Fruit fly (Drosophila melanogaster): ENCODE measurements around the gene Mnt.

Gene Mnt

DNA sequence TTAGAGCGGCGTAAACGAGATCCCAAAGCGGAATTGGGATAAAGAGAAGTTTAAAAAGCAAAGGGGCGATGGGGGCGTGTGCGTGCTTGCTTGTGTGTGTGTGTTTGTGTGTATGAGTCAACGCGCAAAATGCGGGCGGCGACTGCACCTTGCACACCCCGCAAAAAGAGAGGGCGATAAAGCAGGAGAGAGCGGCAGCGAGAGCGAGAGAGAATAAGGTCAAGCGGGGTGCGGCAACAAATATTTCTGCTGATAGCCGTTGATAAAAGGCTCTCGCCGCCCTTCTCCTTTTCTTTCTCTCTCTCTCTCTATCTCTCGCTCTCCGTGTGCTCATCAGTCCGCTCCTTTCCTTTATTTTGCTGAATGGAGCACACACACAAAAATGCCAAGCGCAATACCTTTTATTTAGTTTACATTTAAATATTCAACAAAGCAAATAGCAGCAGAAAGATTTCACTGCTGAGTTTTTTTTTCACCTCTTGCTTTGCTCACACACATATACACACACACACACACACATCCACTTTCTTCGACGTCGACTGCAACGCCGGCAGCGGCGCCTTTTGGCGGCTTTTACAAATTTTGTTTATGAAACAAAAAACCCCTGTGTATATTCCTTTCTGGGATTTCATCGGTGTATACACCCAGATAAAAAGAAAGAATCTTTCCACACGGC is 47.1 kb downstream of the Mnt start (continued):
- TF ChIP-seq ERR (GFP tag; optimal IDR thresholded peaks at IDR 0.05) = no peak
- TF ChIP-seq Drgx (GFP tag; IDR thresholded peaks at IDR 0.05) = peak; percentile 6; the same call in 1 of the 2 replicates
- TF ChIP-seq klu (GFP tag; IDR thresholded peaks at IDR 0.05) = no peak
- TF ChIP-seq CG11723 (GFP tag; optimal IDR thresholded peaks at IDR 0.05) = no peak
- TF ChIP-seq lbe (GFP tag; optimal IDR thresholded peaks at IDR 0.05) = peak; percentile 2
- no peak for TF ChIP-seq CG6254 (GFP tag; optimal IDR thresholded peaks at IDR 0.05)
- no peak for TF ChIP-seq Bteb2 (GFP tag; optimal IDR thresholded peaks at IDR 0.05)
- TF ChIP-seq kni (GFP tag; optimal IDR thresholded peaks at IDR 0.05) = peak; percentile 65
- TF ChIP-seq CG12071 (GFP tag; optimal IDR thresholded peaks at IDR 0.05) = no peak
- peak; percentile 87 for TF ChIP-seq yki (optimal IDR thresholded peaks at IDR 0.05)
- no peak for TF ChIP-seq dm (GFP tag; optimal IDR thresholded peaks at IDR 0.05)
- TF ChIP-seq dati (GFP tag; IDR thresholded peaks at IDR 0.05) = no peak
- TF ChIP-seq CG10979 (tag; optimal IDR thresholded peaks at IDR 0.05) = no peak
- TF ChIP-seq pros (GFP tag; optimal IDR thresholded peaks at IDR 0.05) = peak; percentile 40
- TF ChIP-seq CG8924 (tag; optimal IDR thresholded peaks at IDR 0.05) = no peak
- TF ChIP-seq nerfin-1 (tag; optimal IDR thresholded peaks at IDR 0.05) = peak; percentile 33
- TF ChIP-seq CG12219 (GFP tag; optimal IDR thresholded peaks at IDR 0.05) = no peak
- peak; percentile 24 for TF ChIP-seq kay (GFP tag; optimal IDR thresholded peaks at IDR 0.05)
- no peak for TF ChIP-seq CG11456 (GFP tag; IDR thresholded peaks at IDR 0.05)
- TF ChIP-seq Bdp1 (GFP tag; optimal IDR thresholded peaks at IDR 0.05) = no peak
- peak; percentile 39; the same call in 1 of the 2 replicates for TF ChIP-seq vvl (GFP tag; IDR thresholded peaks at IDR 0.05)
- TF ChIP-seq Adf1 (GFP tag; IDR thresholded peaks at IDR 0.05) = peak; percentile 62
- peak; percentile 27; the same call in 1 of the 2 replicates for TF ChIP-seq rib (GFP tag; IDR thresholded peaks at IDR 0.05)

DNA sequence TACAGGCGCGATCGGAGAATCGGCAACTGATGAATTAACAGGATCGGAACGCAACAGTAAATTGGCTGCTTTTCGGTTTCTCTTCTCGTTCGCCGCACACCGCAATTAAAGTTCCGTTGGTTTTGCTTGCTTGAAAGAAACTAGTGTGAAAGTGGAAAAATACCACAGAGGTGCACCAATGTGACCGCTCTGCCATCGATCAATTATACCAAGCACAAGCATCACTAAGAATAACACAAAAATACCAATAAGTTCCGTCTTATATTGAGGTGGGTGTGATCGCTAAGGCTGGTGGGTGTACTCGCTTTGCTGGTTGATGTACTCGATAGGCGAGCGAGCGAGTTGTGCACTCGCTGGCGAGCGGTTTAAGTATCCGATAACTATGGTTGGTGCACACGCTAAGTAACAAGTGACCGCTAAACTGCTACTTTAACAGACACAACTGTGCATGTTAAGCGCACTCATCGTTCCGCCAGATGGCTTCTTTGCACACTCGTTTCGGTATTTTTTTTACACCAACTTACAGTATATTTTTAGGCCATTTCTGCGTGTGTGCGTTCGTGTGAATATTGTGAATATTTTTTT is 48.0 kb downstream of the Mnt start, which contains the start of the genes Rala and Tlk:
Gene Rala, minus strand, starts transcription at position 156 of the 585 bp plus-strand sequence.
Gene Tlk, plus strand, starts transcription at position 528 of the 585 bp plus-strand sequence.
- TF ChIP-seq CG5245 (GFP tag; optimal IDR thresholded peaks at IDR 0.05) (peak; percentile 8), nerfin-1 (tag; optimal IDR thresholded peaks at IDR 0.05) (no peak), Med (GFP tag) (peak; percentile 95), h (optimal IDR thresholded peaks at IDR 0.05) (no peak), CG9797 (GFP tag; optimal IDR thresholded peaks at IDR 0.05) (peak; percentile 99), NC2α (GFP tag; optimal IDR thresholded peaks at IDR 0.05) (no peak), CG3163 (GFP tag; optimal IDR thresholded peaks at IDR 0.05) (peak; percentile 37), CG10209 (GFP tag; optimal IDR thresholded peaks at IDR 0.05) (no peak), CG12219 (GFP tag; optimal IDR thresholded peaks at IDR 0.05) (no peak), Six4 (GFP tag; optimal IDR thresholded peaks at IDR 0.05) (no peak), CG11247 (GFP tag; IDR thresholded peaks at IDR 0.05) (no peak), CG3838 (GFP tag; optimal IDR thresholded peaks at IDR 0.05) (no peak), CG1602 (GFP tag; optimal IDR thresholded peaks at IDR 0.05) (no peak), Mes4 (GFP tag; optimal IDR thresholded peaks at IDR 0.05) (no peak), B-H2 (GFP tag; optimal IDR thresholded peaks at IDR 0.05) (no peak), CG12071 (GFP tag; optimal IDR thresholded peaks at IDR 0.05) (no peak), CG30431 (GFP tag; optimal IDR thresholded peaks at IDR 0.05) (no peak), CG4328 (GFP tag; optimal IDR thresholded peaks at IDR 0.05) (no peak), CG2889 (GFP tag; IDR thresholded peaks at IDR 0.05) (no peak), CG16779 (GFP tag; IDR thresholded peaks at IDR 0.05) (no peak), CG9876 (GFP tag; optimal IDR thresholded peaks at IDR 0.05) (peak; percentile 9), Usf (GFP tag; optimal IDR thresholded peaks at IDR 0.05) (no peak), Lim3 (GFP tag; IDR thresholded peaks at IDR 0.05) (no peak), CG14710 (tag; optimal IDR thresholded peaks at IDR 0.05) (peak; percentile 67), lilli (GFP tag; optimal IDR thresholded peaks at IDR 0.05) (peak; percentile 20), CrebB (tag; optimal IDR thresholded peaks at IDR 0.05) (peak; percentile 65), Doc3 (GFP tag; IDR thresholded peaks at IDR 0.05; ENCODE audit: partially characterized antibody) (no peak), CG18011 (GFP tag; optimal IDR thresholded peaks at IDR 0.05) (no peak), cad (GFP tag; optimal IDR thresholded peaks at IDR 0.05) (no peak), CG12769 (tag; optimal IDR thresholded peaks at IDR 0.05) (peak; percentile 28), BEAF-32 (GFP tag; optimal IDR thresholded peaks at IDR 0.05) (peak; percentile 64)
